Fruit fly (Drosophila melanogaster): ENCODE data around the gene CG45012.

CG45012 gene

dm6 chr2L:11870867-11871452 is 36.6 kb downstream of the CG45012 start:
- no peak for TF ChIP-seq CG7045 (GFP tag; optimal IDR thresholded peaks at IDR 0.05)
- no peak for TF ChIP-seq bab1 (GFP tag; optimal IDR thresholded peaks at IDR 0.05)
- no peak for TF ChIP-seq cic (GFP tag; optimal IDR thresholded peaks at IDR 0.05)
- no peak for TF ChIP-seq Crg-1 (GFP tag; optimal IDR thresholded peaks at IDR 0.05)

dm6 chr2L:11874232-11874765 is 39.9 kb downstream of the CG45012 start:
- TF ChIP-seq pad (GFP tag; optimal IDR thresholded peaks at IDR 0.05) (no peak), tj (GFP tag; optimal IDR thresholded peaks at IDR 0.05) (no peak), Mnt (GFP tag; optimal IDR thresholded peaks at IDR 0.05) (no peak)

- no peak for TF ChIP-seq pad (GFP tag; optimal IDR thresholded peaks at IDR 0.05)
- no peak for TF ChIP-seq cic (GFP tag; optimal IDR thresholded peaks at IDR 0.05)
- no peak for TF ChIP-seq Mnt (GFP tag; optimal IDR thresholded peaks at IDR 0.05)
- TF ChIP-seq CG12768 (GFP tag; optimal IDR thresholded peaks at IDR 0.05) = no peak
- TF ChIP-seq bab1 (GFP tag; optimal IDR thresholded peaks at IDR 0.05) = no peak
- TF ChIP-seq kay (GFP tag; ENCODE audit: borderline replicate concordance) = no peak
- TF ChIP-seq CG7101 (tag; optimal IDR thresholded peaks at IDR 0.05) = no peak
- TF ChIP-seq Clk (GFP tag; optimal IDR thresholded peaks at IDR 0.05) = no peak
- no peak for TF ChIP-seq Hr96 (GFP tag; optimal IDR thresholded peaks at IDR 0.05)
- no peak for TF ChIP-seq tj (GFP tag; optimal IDR thresholded peaks at IDR 0.05)
- TF ChIP-seq CG11617 (GFP tag; optimal IDR thresholded peaks at IDR 0.05) = no peak
Observed at dm6 chr2L:11874890-11875289, 40.5 kb downstream of the CG45012 start.

dm6 chr2L:11878812-11879328 is 44.5 kb downstream of the CG45012 start:
- TF ChIP-seq tj (GFP tag; optimal IDR thresholded peaks at IDR 0.05) (no peak), CG1620 (GFP tag; optimal IDR thresholded peaks at IDR 0.05) (no peak), CG5204 (GFP tag; optimal IDR thresholded peaks at IDR 0.05) (no peak), CG7101 (tag; optimal IDR thresholded peaks at IDR 0.05) (no peak), ovo (GFP tag; optimal IDR thresholded peaks at IDR 0.05) (no peak), Mnt (GFP tag; optimal IDR thresholded peaks at IDR 0.05) (no peak), kay (GFP tag; ENCODE audit: borderline replicate concordance) (no peak), Crg-1 (GFP tag; optimal IDR thresholded peaks at IDR 0.05) (no peak), toe (GFP tag; optimal IDR thresholded peaks at IDR 0.05) (no peak), cic (GFP tag; optimal IDR thresholded peaks at IDR 0.05) (no peak), pad (GFP tag; optimal IDR thresholded peaks at IDR 0.05) (no peak), bab1 (GFP tag; optimal IDR thresholded peaks at IDR 0.05) (no peak), Hr96 (GFP tag; optimal IDR thresholded peaks at IDR 0.05) (no peak), Clk (GFP tag; optimal IDR thresholded peaks at IDR 0.05) (no peak), CG7045 (GFP tag; optimal IDR thresholded peaks at IDR 0.05) (no peak), CG14711 (tag; optimal IDR thresholded peaks at IDR 0.05) (no peak), CG12768 (GFP tag; optimal IDR thresholded peaks at IDR 0.05) (no peak), CG33017 (tag; optimal IDR thresholded peaks at IDR 0.05) (no peak), cnc (optimal IDR thresholded peaks at IDR 0.05) (no peak)
